Worm (Caenorhabditis elegans) whole organism, L2 larva: ENCODE measurements around the gene smc-3.

Source experiments
- R02D3.7 ChIP-seq: fragments of 150-350 bp; optimal IDR thresholded peaks from 2 replicates; lab custom pipeline; 2014; ENCODE audit warnings: missing biosample characterization, missing genetic modification characterization
- Y55F3AM.14 ChIP-seq: fragments of 200-800 bp; sonication (Bioruptor generic); optimal IDR thresholded peaks from 2 replicates; lab custom pipeline; 2018; ENCODE audit warnings: mild to moderate bottlenecking, missing genetic modification characterization, missing compliant biosample characterization
- ama-1 ChIP-seq: fragments of 150-350 bp; optimal IDR thresholded peaks from 2 replicates; lab custom pipeline; 2018; ENCODE audit warnings: inconsistent platforms
- lsy-2 ChIP-seq, 2 experiments: fragments of 150-350 bp in 1 of 2; sonication (generic microtip) in 1 of 2; optimal IDR thresholded peaks; 2 replicates each; lab custom pipeline; 2014 to 2017; ENCODE audit warnings: missing biosample characterization in 2 of 2, missing genetic modification characterization in 2 of 2
- nhr-237 ChIP-seq: fragments of 150-350 bp; optimal IDR thresholded peaks from 2 replicates; lab custom pipeline; 2014; ENCODE audit warnings: missing biosample characterization, missing genetic modification characterization
- nhr-25 ChIP-seq: fragments of 150-350 bp; sonication (generic microtip); optimal IDR thresholded peaks from 3 replicates; lab custom pipeline; 2014; ENCODE audit warnings: missing biosample characterization, missing genetic modification characterization
- skn-1 ChIP-seq: sonication (generic microtip); optimal IDR thresholded peaks from 2 replicates; lab custom pipeline; 2017; ENCODE audit warnings: missing biosample characterization, missing genetic modification characterization
- unc-39 ChIP-seq: fragments of 150-350 bp; optimal IDR thresholded peaks from 2 replicates; lab custom pipeline; 2014; ENCODE audit warnings: missing biosample characterization, missing genetic modification characterization

DNA sequence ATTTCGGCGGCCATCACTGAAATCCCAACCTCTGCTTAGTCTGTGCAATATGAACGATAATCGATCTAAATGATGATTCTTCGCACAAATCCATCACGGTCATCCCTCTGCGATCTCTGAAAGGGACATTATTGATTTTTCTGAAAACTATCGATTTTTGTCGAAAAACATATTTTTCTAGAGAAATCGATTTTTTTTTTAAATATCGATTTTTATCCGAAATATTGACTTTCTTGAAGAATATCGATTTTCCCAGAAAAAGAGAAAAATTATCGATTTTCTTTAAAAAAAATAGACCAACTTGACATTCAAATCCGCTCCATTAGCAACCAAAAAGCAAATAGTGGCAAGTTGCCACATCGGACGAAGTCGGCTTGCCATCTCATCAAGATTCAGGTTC, 3.4 kb upstream of the smc-3 start:
- TF ChIP-seq skn-1 (tag; lab: Kevin White, UChicago) (no peak), nhr-25 (tag; lab: Kevin White, UChicago) (no peak), lsy-2 (tag; optimal IDR thresholded peaks at IDR 0.05; lab: Kevin White, UChicago) (no peak), nhr-237 (tag; lab: Kevin White, UChicago) (no peak), ama-1 (lab: Kevin White, UChicago) (no peak), R02D3.7 (tag; lab: Kevin White, UChicago) (no peak), Y55F3AM.14 (GFP tag; lab: Kevin White, UChicago) (no peak), unc-39 (tag; lab: Kevin White, UChicago) (no peak)
